Fruit fly (Drosophila melanogaster) whole organism, embryonic: ENCODE data around the gene Dic61B.

Experiments
- ATbp ChIP-seq: fragments of 200-800 bp; sonication (Bioruptor generic); optimal IDR thresholded peaks from 2 replicates; lab custom pipeline; 2017; ENCODE audit warnings: missing biosample characterization, mild to moderate bottlenecking, missing genetic modification characterization, missing genetic modification reagents
- Antp ChIP-seq: fragments of 200-800 bp; sonication (Bioruptor generic); optimal IDR thresholded peaks from 3 replicates; lab custom pipeline; 2016; ENCODE audit warnings: missing biosample characterization, missing genetic modification characterization
- Asciz ChIP-seq: fragments of 200-800 bp; sonication (Bioruptor generic); optimal IDR thresholded peaks from 2 replicates; lab custom pipeline; 2017; ENCODE audit warnings: missing biosample characterization, mild to moderate bottlenecking, missing genetic modification characterization, missing genetic modification reagents
- Atf6 ChIP-seq: fragments of 200-800 bp; sonication (Bioruptor generic); IDR thresholded peaks from 2 replicates; pipeline ENCODE4 v1.3.6; 2022; ENCODE audit warnings: missing biosample characterization, missing genetic modification characterization
- Blimp-1 ChIP-seq: fragments of 200-800 bp; sonication (Bioruptor generic); optimal IDR thresholded peaks from 3 replicates; lab custom pipeline; 2018; ENCODE audit warnings: missing biosample characterization, missing genetic modification characterization, mild to moderate bottlenecking, moderate library complexity, missing genetic modification reagents
- CG10274 ChIP-seq: fragments of 200-800 bp; sonication (Bioruptor generic); optimal IDR thresholded peaks from 3 replicates; lab custom pipeline; 2017; ENCODE audit warnings: missing biosample characterization, mild to moderate bottlenecking, missing genetic modification characterization
- CG11504 ChIP-seq: fragments of 200-800 bp; sonication (Bioruptor generic); optimal IDR thresholded peaks from 3 replicates; lab custom pipeline; 2019; ENCODE audit warnings: missing biosample characterization, mild to moderate bottlenecking, missing genetic modification characterization, moderate library complexity
- CG11696 ChIP-seq: fragments of 200-800 bp; sonication (Bioruptor generic); IDR thresholded peaks from 2 replicates; pipeline ENCODE4 v1.3.6; 2022; ENCODE audit warnings: missing biosample characterization, missing genetic modification characterization
- CG12659 ChIP-seq: fragments of 200-800 bp; sonication (Bioruptor generic); optimal IDR thresholded peaks from 3 replicates; lab custom pipeline; 2017; ENCODE audit warnings: mild to moderate bottlenecking, missing biosample characterization, missing genetic modification reagents, missing genetic modification characterization
- CG13123 ChIP-seq: fragments of 200-800 bp; sonication (Bioruptor generic); optimal IDR thresholded peaks from 2 replicates; lab custom pipeline; 2016; ENCODE audit warnings: missing biosample characterization, missing genetic modification characterization
- CG17186 ChIP-seq: fragments of 200-800 bp; sonication (Bioruptor generic); optimal IDR thresholded peaks from 3 replicates; lab custom pipeline; 2017; ENCODE audit warnings: missing biosample characterization, missing genetic modification reagents, missing genetic modification characterization
- CG17912 ChIP-seq: fragments of 200-800 bp; sonication (Bioruptor generic); optimal IDR thresholded peaks from 2 replicates; lab custom pipeline; 2018; ENCODE audit warnings: missing biosample characterization, mild to moderate bottlenecking, missing genetic modification characterization
- CG1792 ChIP-seq: fragments of 200-800 bp; sonication (Bioruptor generic); optimal IDR thresholded peaks from 2 replicates; lab custom pipeline; 2016; ENCODE audit warnings: missing biosample characterization, missing genetic modification characterization
- CG1832 ChIP-seq: fragments of 200-800 bp; sonication (Bioruptor generic); optimal IDR thresholded peaks from 2 replicates; lab custom pipeline; 2017; ENCODE audit warnings: missing biosample characterization, mild to moderate bottlenecking, missing genetic modification characterization, inconsistent platforms
- CG18619 ChIP-seq: fragments of 200-800 bp; sonication (Bioruptor generic); optimal IDR thresholded peaks from 3 replicates; lab custom pipeline; 2017; ENCODE audit warnings: missing biosample characterization, mild to moderate bottlenecking, missing genetic modification characterization
- CG2875 ChIP-seq: fragments of 200-800 bp; sonication (Bioruptor generic); optimal IDR thresholded peaks from 2 replicates; lab custom pipeline; 2017; ENCODE audit warnings: missing biosample characterization, mild to moderate bottlenecking, missing genetic modification characterization, missing genetic modification reagents
- CG2889 ChIP-seq: fragments of 200-800 bp; sonication (Bioruptor generic); IDR thresholded peaks from 3 replicates; pipeline ENCODE4 v1.3.6; 2022; ENCODE audit warnings: missing biosample characterization, missing genetic modification characterization
- CG32532 ChIP-seq: fragments of 200-800 bp; sonication (Bioruptor generic); IDR thresholded peaks from 2 replicates; pipeline ENCODE4 v1.3.6; 2022; ENCODE audit warnings: missing biosample characterization, missing genetic modification characterization
- CG4854 ChIP-seq: fragments of 200-800 bp; sonication (Bioruptor generic); optimal IDR thresholded peaks from 2 replicates; lab custom pipeline; 2016; ENCODE audit warnings: missing biosample characterization, missing genetic modification characterization, inconsistent platforms
- CG5245 ChIP-seq: fragments of 200-800 bp; sonication (Bioruptor generic); optimal IDR thresholded peaks from 3 replicates; lab custom pipeline; 2016; ENCODE audit warnings: missing biosample characterization, missing genetic modification characterization
- CG6683 ChIP-seq: fragments of 200-800 bp; sonication (Bioruptor generic); optimal IDR thresholded peaks from 2 replicates; lab custom pipeline; 2017; ENCODE audit warnings: missing biosample characterization, mild to moderate bottlenecking, missing genetic modification characterization, missing genetic modification reagents
- CG8359 ChIP-seq: fragments of 200-800 bp; sonication (Bioruptor generic); optimal IDR thresholded peaks from 2 replicates; lab custom pipeline; 2017; ENCODE audit warnings: missing biosample characterization, mild to moderate bottlenecking, missing genetic modification characterization, borderline replicate concordance
- CG9727 ChIP-seq: fragments of 200-800 bp; sonication (Bioruptor generic); optimal IDR thresholded peaks from 3 replicates; lab custom pipeline; 2017; ENCODE audit warnings: missing biosample characterization, mild to moderate bottlenecking, missing genetic modification characterization
- CoRest ChIP-seq: fragments of 200-800 bp; sonication (Bioruptor generic); optimal IDR thresholded peaks from 3 replicates; lab custom pipeline; 2018; ENCODE audit warnings: missing biosample characterization, mild to moderate bottlenecking, missing genetic modification characterization, moderate library complexity
- Dbx ChIP-seq: fragments of 200-800 bp; sonication (Bioruptor generic); IDR thresholded peaks from 3 replicates; pipeline ENCODE4 v1.3.6; 2022; ENCODE audit warnings: missing biosample characterization, missing genetic modification characterization
- Dip3 ChIP-seq: fragments of 200-800 bp; sonication (Bioruptor generic); optimal IDR thresholded peaks from 3 replicates; lab custom pipeline; 2016; ENCODE audit warnings: missing biosample characterization, missing genetic modification characterization
- HLH4C ChIP-seq: fragments of 200-800 bp; sonication (Bioruptor generic); IDR thresholded peaks from 3 replicates; pipeline ENCODE4 v1.3.6; 2022; ENCODE audit warnings: missing biosample characterization, missing genetic modification characterization; ENCODE audit not compliant: partially characterized antibody
- Hr39 ChIP-seq: fragments of >200 bp; optimal IDR thresholded peaks from 2 replicates; lab custom pipeline; 2017
- Med ChIP-seq: fragments of 200-800 bp; sonication (Bioruptor generic); peaks from one replicate; lab custom pipeline; 2016; ENCODE audit warnings: missing biosample characterization, missing genetic modification characterization, mild to moderate bottlenecking, inconsistent platforms, moderate library complexity
- Mes4 ChIP-seq: fragments of 200-800 bp; sonication (Bioruptor generic); optimal IDR thresholded peaks from 2 replicates; lab custom pipeline; 2016; ENCODE audit warnings: missing biosample characterization, missing genetic modification characterization
- Six4 ChIP-seq: fragments of 200-800 bp; sonication (Bioruptor generic); optimal IDR thresholded peaks from 2 replicates; lab custom pipeline; 2016; ENCODE audit warnings: missing biosample characterization, missing genetic modification characterization
- Sry-δ ChIP-seq: fragments of 200-800 bp; sonication (Bioruptor generic); optimal IDR thresholded peaks from 2 replicates; lab custom pipeline; 2016; ENCODE audit warnings: missing biosample characterization, missing genetic modification characterization
- al ChIP-seq: fragments of 200-800 bp; sonication (Bioruptor generic); IDR thresholded peaks from 2 replicates; pipeline ENCODE4 v1.3.6; 2022; ENCODE audit warnings: missing biosample characterization, missing genetic modification characterization
- cas ChIP-seq: fragments of 200-800 bp; sonication (Bioruptor generic); IDR thresholded peaks from 2 replicates; pipeline ENCODE4 v1.3.6; 2022; ENCODE audit warnings: missing biosample characterization, missing genetic modification characterization
- chif ChIP-seq, 2 experiments: fragments of 200-800 bp; sonication (Bioruptor generic); optimal IDR thresholded peaks; 3 replicates each; lab custom pipeline; 2016; ENCODE audit warnings: missing biosample characterization in 2 of 2, missing genetic modification characterization in 2 of 2
- croc ChIP-seq: fragments of 200-800 bp; sonication (Bioruptor generic); conservative IDR thresholded peaks from 3 replicates; pipeline ENCODE4 v1.3.6; 2022; ENCODE audit warnings: missing biosample characterization, missing genetic modification characterization
- cwo ChIP-seq: fragments of 200-800 bp; sonication (Bioruptor generic); optimal IDR thresholded peaks from 3 replicates; lab custom pipeline; 2017; ENCODE audit warnings: missing biosample characterization, missing genetic modification characterization, mild to moderate bottlenecking, moderate library complexity, missing genetic modification reagents
- exex ChIP-seq: fragments of 200-800 bp; sonication (Bioruptor generic); optimal IDR thresholded peaks from 4 replicates; lab custom pipeline; 2018; ENCODE audit warnings: missing biosample characterization, mild to moderate bottlenecking, missing genetic modification characterization, moderate library complexity
- kni ChIP-seq: fragments of 200-800 bp; sonication (Bioruptor generic); optimal IDR thresholded peaks from 3 replicates; lab custom pipeline; 2017; ENCODE audit warnings: mild to moderate bottlenecking, missing biosample characterization, missing genetic modification reagents, missing genetic modification characterization
- knrl ChIP-seq: fragments of 200-800 bp; sonication (Bioruptor generic); IDR thresholded peaks from 3 replicates; pipeline ENCODE4 v1.3.6; 2022; ENCODE audit warnings: missing biosample characterization, missing genetic modification characterization; ENCODE audit not compliant: partially characterized antibody
- lola ChIP-seq, 3 experiments: fragments of >200 bp in 2 of 3; fragments of 200-800 bp in 1 of 3; sonication (Bioruptor generic) in 1 of 3; optimal IDR thresholded peaks; 2 replicates each; lab custom pipeline; 2017 to 2019; ENCODE audit warnings: missing biosample characterization in 3 of 3, missing genetic modification characterization in 3 of 3, mild to moderate bottlenecking in 1 of 3, moderate library complexity in 1 of 3
- maf-S ChIP-seq: fragments of 200-800 bp; sonication (Bioruptor generic); optimal IDR thresholded peaks from 2 replicates; lab custom pipeline; 2016; ENCODE audit warnings: missing biosample characterization, missing genetic modification characterization
- pan ChIP-seq, 4 experiments: fragments of >200 bp in 3 of 4; fragments of 200-800 bp in 1 of 4; sonication (Bioruptor generic) in 1 of 4; optimal IDR thresholded peaks in 3 of 4; IDR thresholded peaks in 1 of 4; 2 replicates each; pipeline versions ENCODE4 v1.3.6 to Lab custom; 2017 to 2022; ENCODE audit warnings: missing biosample characterization in 2 of 4, missing genetic modification characterization in 2 of 4, mixed read lengths in 1 of 4
- pita ChIP-seq: fragments of 200-800 bp; sonication (Bioruptor generic); optimal IDR thresholded peaks from 2 replicates; lab custom pipeline; 2017; ENCODE audit warnings: missing biosample characterization, mild to moderate bottlenecking, missing genetic modification characterization
- slp2 ChIP-seq: fragments of 200-800 bp; sonication (Bioruptor generic); optimal IDR thresholded peaks from 2 replicates; lab custom pipeline; 2016; ENCODE audit warnings: missing biosample characterization, missing genetic modification characterization
- sob ChIP-seq: fragments of 200-800 bp; sonication (Bioruptor generic); IDR thresholded peaks from 2 replicates; pipeline ENCODE4 v1.3.6; 2022; ENCODE audit warnings: missing biosample characterization, missing genetic modification characterization
- sr ChIP-seq: fragments of 200-800 bp; sonication (Bioruptor generic); IDR thresholded peaks from 3 replicates; pipeline ENCODE4 v1.3.6; 2022; ENCODE audit warnings: missing biosample characterization, missing genetic modification characterization
- ssp ChIP-seq: fragments of 200-800 bp; sonication (Bioruptor generic); IDR thresholded peaks from 2 replicates; pipeline ENCODE4 v1.3.6; 2022; ENCODE audit warnings: missing biosample characterization, missing genetic modification characterization
- tna ChIP-seq: fragments of 200-800 bp; sonication (Bioruptor generic); IDR thresholded peaks from 2 replicates; pipeline ENCODE4 v1.3.6; 2022; ENCODE audit warnings: missing biosample characterization, missing genetic modification characterization; ENCODE audit not compliant: partially characterized antibody
- wdn ChIP-seq: fragments of 200-800 bp; sonication (Bioruptor generic); IDR thresholded peaks from 2 replicates; pipeline ENCODE4 v1.3.6; 2022; ENCODE audit warnings: missing biosample characterization, missing genetic modification characterization
- z ChIP-seq: fragments of 200-800 bp; sonication (Bioruptor generic); IDR thresholded peaks from 3 replicates; pipeline ENCODE4 v1.3.6; 2022; ENCODE audit warnings: missing biosample characterization, missing genetic modification characterization

Dic61B gene

dm6 chr3L:184251-184650, 31.9 kb upstream of the Dic61B start, which contains the start of the genes CG34140, Mkp and Mtch (continued):
- TF ChIP-seq sr (GFP tag; lab: Robert Waterston, UW) = 0 out of 3 replicates have a peak, but pooled peaks have one; percentile 3
- TF ChIP-seq tna (GFP tag; lab: Robert Waterston, UW) = peak; percentile 90
- TF ChIP-seq CG17912 = peak; percentile 47
- TF ChIP-seq CG9727 (GFP tag; lab: Kevin White, UChicago) = peak; percentile 83
- TF ChIP-seq Antp (GFP tag; lab: Kevin White, UChicago) = peak; percentile 89
- TF ChIP-seq Mes4 = peak; percentile 81
- no peak for TF ChIP-seq CoRest (tag; lab: Kevin White, UChicago)
- no peak for TF ChIP-seq Blimp-1 (GFP tag; lab: Kevin White, UChicago)
- peak; percentile 77 for TF ChIP-seq CG17186 (GFP tag; lab: Kevin White, UChicago)
- no peak for TF ChIP-seq CG8359 (GFP tag; lab: Kevin White, UChicago)
- no peak for TF ChIP-seq pan (optimal IDR thresholded peaks at IDR 0.05; lab: Kevin White, UChicago)
- TF ChIP-seq pan (GFP tag; optimal IDR thresholded peaks at IDR 0.05 in 1 of 2, IDR thresholded peaks at IDR 0.05 in 1 of 2) = peak in 1 of 2 experiments; percentile 80
- peak; percentile 73 for TF ChIP-seq al (GFP tag; lab: Robert Waterston, UW)
- TF ChIP-seq CG11696 (GFP tag; lab: Robert Waterston, UW) = 0 out of 2 replicates have a peak, but pooled peaks have one; percentile 39
- peak; percentile 89 for TF ChIP-seq CG12659 (GFP tag; lab: Kevin White, UChicago)
- peak; percentile 70 for TF ChIP-seq CG18619 (GFP tag; lab: Kevin White, UChicago)
- no peak for TF ChIP-seq Asciz (GFP tag; lab: Kevin White, UChicago)
- TF ChIP-seq CG11504 (tag; lab: Kevin White, UChicago) = no peak
- TF ChIP-seq CG1792 (GFP tag; lab: Kevin White, UChicago) = peak; percentile 85
- TF ChIP-seq HLH4C (GFP tag; lab: Robert Waterston, UW) = peak; percentile 92
- TF ChIP-seq Dbx (GFP tag; lab: Robert Waterston, UW) = peak; percentile 89
- peak; percentile 70 for TF ChIP-seq slp2 (GFP tag; lab: Kevin White, UChicago)
- peak; percentile 78 for TF ChIP-seq Atf6 (GFP tag; lab: Robert Waterston, UW)
- TF ChIP-seq Hr39 (lab: Kevin White, UChicago) = no peak
- TF ChIP-seq pita = no peak
- peak; percentile 89 for TF ChIP-seq maf-S
- peak; percentile 67; the same call in 1 of the 2 replicates for TF ChIP-seq wdn
- TF ChIP-seq CG2875 (GFP tag; lab: Kevin White, UChicago) = no peak
- TF ChIP-seq CG2889 (GFP tag; lab: Robert Waterston, UW) = peak; percentile 70
- no peak for TF ChIP-seq z (GFP tag; lab: Robert Waterston, UW)
- TF ChIP-seq lola (GFP tag; optimal IDR thresholded peaks at IDR 0.05; lab: Kevin White, UChicago) = peak in 1 of 3 experiments; percentile 82
- TF ChIP-seq ssp (GFP tag; lab: Robert Waterston, UW) = peak; percentile 71
- TF ChIP-seq sob (GFP tag; lab: Robert Waterston, UW) = peak; percentile 84
- TF ChIP-seq Dip3 (GFP tag; lab: Kevin White, UChicago) = peak; percentile 93
- TF ChIP-seq CG6683 = peak; percentile 65
- peak; percentile 91 for TF ChIP-seq CG32532 (GFP tag; lab: Robert Waterston, UW)
- no peak for TF ChIP-seq CG4854 (GFP tag; lab: Kevin White, UChicago)
- TF ChIP-seq CG1832 = no peak

dm6 chr3L:180262-180543, 27.8 kb upstream of the Dic61B start:
- TF ChIP-seq Six4 (GFP tag; lab: Kevin White, UChicago) = no peak
- no peak for TF ChIP-seq croc (GFP tag; lab: Robert Waterston, UW)
- peak; percentile 41 for TF ChIP-seq kni
- TF ChIP-seq cwo (GFP tag; lab: Kevin White, UChicago) = no peak
- peak; percentile 57 for TF ChIP-seq Med (GFP tag; lab: Kevin White, UChicago)
- no peak for TF ChIP-seq CG10274
- no peak for TF ChIP-seq CG13123 (GFP tag; lab: Kevin White, UChicago)
- no peak for TF ChIP-seq CG5245 (GFP tag; lab: Kevin White, UChicago)
- TF ChIP-seq knrl (GFP tag; lab: Robert Waterston, UW) = no peak
- no peak for TF ChIP-seq Sry-δ
- no peak for TF ChIP-seq cas (GFP tag; lab: Robert Waterston, UW)
- TF ChIP-seq ATbp (GFP tag; lab: Kevin White, UChicago) = no peak
- no peak for TF ChIP-seq chif (GFP tag; optimal IDR thresholded peaks at IDR 0.05; lab: Kevin White, UChicago)
- TF ChIP-seq exex = no peak
- TF ChIP-seq Dip3 (GFP tag; lab: Kevin White, UChicago) = no peak
